Worm (Caenorhabditis elegans) whole organism, L4 larva: Measurements from ENCODE around the gene lron-2.

Experiments used
- egl-27 ChIP-seq: sonication (generic microtip); optimal IDR thresholded peaks from 3 replicates; lab custom pipeline; 2017; ENCODE audit warnings: missing biosample characterization, missing genetic modification reagents, missing genetic modification characterization
- fkh-10 ChIP-seq: fragments of 150-350 bp; optimal IDR thresholded peaks from 2 replicates; lab custom pipeline; 2014; ENCODE audit warnings: missing biosample characterization, missing genetic modification reagents, missing genetic modification characterization
- lsy-2 ChIP-seq, 2 experiments: fragments of 150-350 bp in 1 of 2; sonication (generic microtip) in 1 of 2; optimal IDR thresholded peaks; 2 replicates each; lab custom pipeline; 2014 to 2017; ENCODE audit warnings: missing biosample characterization in 2 of 2, missing genetic modification characterization in 2 of 2
- mep-1 ChIP-seq: fragments of 150-350 bp; sonication (generic microtip); optimal IDR thresholded peaks from 3 replicates; lab custom pipeline; 2014; ENCODE audit warnings: missing biosample characterization, missing genetic modification characterization
- pha-4 ChIP-seq, 2 experiments: fragments of 150-350 bp in 1 of 2; fragments of 200-800 bp in 1 of 2; sonication (Bioruptor generic) in 1 of 2; IDR thresholded peaks in 1 of 2; optimal IDR thresholded peaks in 1 of 2; 2 replicates each; pipeline versions ENCODE4 v1.3.6 to Lab custom; 2014 to 2022; ENCODE audit warnings: missing genetic modification characterization in 2 of 2, missing genetic modification reagents in 2 of 2, missing biosample characterization in 1 of 2, missing compliant biosample characterization in 1 of 2
- spr-1 ChIP-seq: sonication (generic microtip); optimal IDR thresholded peaks from 2 replicates; lab custom pipeline; 2016; ENCODE audit warnings: mild to moderate bottlenecking, missing genetic modification characterization, missing compliant biosample characterization
- unc-39 ChIP-seq: sonication (generic microtip); optimal IDR thresholded peaks from 2 replicates; lab custom pipeline; 2017; ENCODE audit warnings: missing biosample characterization, missing genetic modification characterization

- TF ChIP-seq mep-1 (tag; lab: Kevin White, UChicago): no peak
- TF ChIP-seq pha-4 (GFP tag; IDR thresholded peaks at IDR 0.05; lab: Robert Waterston, UW): no peak
- TF ChIP-seq pha-4 (tag; optimal IDR thresholded peaks at IDR 0.05; lab: Kevin White, UChicago): no peak
- no peak for TF ChIP-seq lsy-2 (tag; optimal IDR thresholded peaks at IDR 0.05; lab: Kevin White, UChicago)
- TF ChIP-seq spr-1 (tag; lab: Kevin White, UChicago): no peak
- TF ChIP-seq fkh-10 (GFP tag; lab: Kevin White, UChicago): no peak
- TF ChIP-seq egl-27 (tag; lab: Kevin White, UChicago): no peak
- TF ChIP-seq unc-39: no peak
These were observed 25.9 kb downstream of the lron-2 start, which contains the start of gene nhr-36 for ce11 chrV:9261492-9261891.
